Fruit fly (Drosophila melanogaster) whole organism, embryonic: ENCODE data around the gene CG15412.

ENCODE experiments used
- CG12104 ChIP-seq: fragments of 200-800 bp; sonication (Bioruptor generic); optimal IDR thresholded peaks from 3 replicates; lab custom pipeline; 2016; ENCODE audit warnings: missing biosample characterization, missing genetic modification characterization
- CG2129 ChIP-seq: fragments of 200-800 bp; sonication (Bioruptor generic); IDR thresholded peaks from 2 replicates; pipeline ENCODE4 v1.3.6; 2022; ENCODE audit warnings: missing biosample characterization, missing genetic modification characterization; ENCODE audit not compliant: partially characterized antibody
- CG6813 ChIP-seq: fragments of 200-800 bp; sonication (Bioruptor generic); optimal IDR thresholded peaks from 2 replicates; lab custom pipeline; 2017; ENCODE audit warnings: missing biosample characterization, missing genetic modification characterization, mild to moderate bottlenecking, moderate library complexity, missing genetic modification reagents
- Hand ChIP-seq: fragments of 200-800 bp; sonication (Bioruptor generic); optimal IDR thresholded peaks from 2 replicates; lab custom pipeline; 2017; ENCODE audit warnings: mild to moderate bottlenecking, missing biosample characterization, missing genetic modification reagents, missing genetic modification characterization
- PHDP ChIP-seq: fragments of 200-800 bp; sonication (Bioruptor generic); optimal IDR thresholded peaks from 3 replicates; lab custom pipeline; 2018; ENCODE audit warnings: missing biosample characterization, mild to moderate bottlenecking, missing genetic modification characterization, moderate library complexity
- Usf ChIP-seq: fragments of 200-800 bp; sonication (Bioruptor generic); optimal IDR thresholded peaks from 2 replicates; lab custom pipeline; 2017; ENCODE audit warnings: missing genotype, missing biosample characterization, missing genetic modification characterization
- ac ChIP-seq: fragments of 200-800 bp; sonication (Bioruptor generic); optimal IDR thresholded peaks from 3 replicates; lab custom pipeline; 2017; ENCODE audit warnings: missing biosample characterization, mild to moderate bottlenecking, missing genetic modification characterization
- bsh ChIP-seq, 2 experiments: fragments of 200-800 bp; sonication (Bioruptor generic); optimal IDR thresholded peaks; 2 replicates each; lab custom pipeline; 2017 to 2018; ENCODE audit warnings: mild to moderate bottlenecking in 2 of 2, missing biosample characterization in 2 of 2, missing genetic modification characterization in 2 of 2, moderate library complexity in 1 of 2
- chinmo ChIP-seq: fragments of 200-800 bp; sonication (Bioruptor generic); IDR thresholded peaks from 4 replicates; pipeline ENCODE4 v1.3.6; 2022; ENCODE audit warnings: missing biosample characterization, missing genetic modification characterization; ENCODE audit not compliant: partially characterized antibody
- emc ChIP-seq: fragments of 200-800 bp; sonication (Bioruptor generic); optimal IDR thresholded peaks from 2 replicates; lab custom pipeline; 2016; ENCODE audit warnings: missing biosample characterization, missing genetic modification characterization
- exex ChIP-seq: fragments of 200-800 bp; sonication (Bioruptor generic); optimal IDR thresholded peaks from 4 replicates; lab custom pipeline; 2018; ENCODE audit warnings: missing biosample characterization, mild to moderate bottlenecking, missing genetic modification characterization, moderate library complexity
- gem ChIP-seq: fragments of 200-800 bp; sonication (Bioruptor generic); optimal IDR thresholded peaks from 2 replicates; lab custom pipeline; 2019; ENCODE audit warnings: missing biosample characterization, mild to moderate bottlenecking, missing genetic modification characterization, moderate library complexity
- jigr1 ChIP-seq: fragments of 200-800 bp; sonication (Bioruptor generic); IDR thresholded peaks from 3 replicates; pipeline ENCODE4 v1.3.6; 2022; ENCODE audit warnings: missing biosample characterization, missing genetic modification characterization
- jing ChIP-seq: fragments of 200-800 bp; sonication (Bioruptor generic); optimal IDR thresholded peaks from 2 replicates; lab custom pipeline; 2018; ENCODE audit warnings: missing biosample characterization, mild to moderate bottlenecking, missing genetic modification characterization
- kni ChIP-seq: fragments of 200-800 bp; sonication (Bioruptor generic); optimal IDR thresholded peaks from 3 replicates; lab custom pipeline; 2017; ENCODE audit warnings: mild to moderate bottlenecking, missing biosample characterization, missing genetic modification reagents, missing genetic modification characterization
- pzg ChIP-seq: fragments of 200-800 bp; sonication (Bioruptor generic); optimal IDR thresholded peaks from 3 replicates; lab custom pipeline; 2018; ENCODE audit warnings: missing biosample characterization, mild to moderate bottlenecking, missing genetic modification characterization, moderate library complexity
- sens ChIP-seq: fragments of 200-800 bp; sonication (Bioruptor generic); peaks from one replicate; lab custom pipeline; 2016; ENCODE audit warnings: missing biosample characterization, missing genetic modification characterization
- seq ChIP-seq: fragments of 200-800 bp; sonication (Bioruptor generic); IDR thresholded peaks from 2 replicates; pipeline ENCODE4 v1.3.6; 2022; ENCODE audit warnings: missing biosample characterization, missing genetic modification characterization
- sna ChIP-seq: fragments of 200-800 bp; sonication (Bioruptor generic); IDR thresholded peaks from 2 replicates; pipeline ENCODE4 v1.3.6; 2022; ENCODE audit warnings: missing biosample characterization, missing genetic modification characterization; ENCODE audit not compliant: partially characterized antibody
- wdn ChIP-seq: fragments of 200-800 bp; sonication (Bioruptor generic); IDR thresholded peaks from 2 replicates; pipeline ENCODE4 v1.3.6; 2022; ENCODE audit warnings: missing biosample characterization, missing genetic modification characterization

CG15412 gene

dm6 chr2L:3332514-3332913 lies 43.0 kb downstream of the CG15412 start, which contains the start of gene CG15408 (continued):
- no peak for TF ChIP-seq seq (GFP tag; lab: Robert Waterston, UW)
- no peak for TF ChIP-seq chinmo (GFP tag; lab: Robert Waterston, UW)
- TF ChIP-seq sna (GFP tag; lab: Robert Waterston, UW), result no peak
- TF ChIP-seq Hand (GFP tag; lab: Kevin White, UChicago), result no peak
- TF ChIP-seq CG2129 (GFP tag; lab: Robert Waterston, UW), result no peak
- TF ChIP-seq CG6813 (GFP tag; lab: Kevin White, UChicago), result no peak
- no peak for TF ChIP-seq kni (GFP tag; lab: Kevin White, UChicago)

dm6 chr2L:3330628-3331027 lies 44.9 kb downstream of the CG15412 start, which contains the start of gene CG3285:
TSS of gene CG3285 (plus strand) at chr2L:3330928.
- TF ChIP-seq ac (GFP tag; lab: Kevin White, UChicago) (no peak), sens (GFP tag; lab: Kevin White, UChicago) (peak; percentile 8)

DNA sequence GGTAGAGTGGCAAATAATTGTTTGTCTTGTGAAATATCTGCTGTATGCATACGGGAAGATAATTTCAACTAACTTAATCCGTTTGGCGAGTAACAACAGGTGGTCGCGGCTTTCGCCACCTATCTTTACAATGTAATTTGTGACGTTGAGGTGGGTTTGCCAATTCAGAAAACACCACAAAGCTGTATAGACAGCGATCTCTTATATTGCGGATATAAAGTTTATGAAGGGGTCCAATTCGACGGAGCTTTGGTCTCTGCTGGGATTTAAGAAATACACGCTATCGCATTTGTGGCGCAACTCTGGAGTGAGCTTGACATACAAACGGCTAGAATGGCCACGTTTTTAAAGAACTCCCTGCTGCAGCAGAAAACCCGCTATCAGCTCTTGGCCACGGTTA lies 47.9 kb downstream of the CG15412 start, which contains the start of gene CG33282:
Gene CG33282, plus strand, starts transcription at position 301 of the 400 bp plus-strand sequence.
- TF ChIP-seq exex (tag; lab: Kevin White, UChicago) (no peak), PHDP (tag; lab: Kevin White, UChicago) (no peak), CG12104 (no peak), Usf (GFP tag; lab: Kevin White, UChicago) (no peak), emc (GFP tag; lab: Kevin White, UChicago) (no peak), jing (GFP tag; lab: Kevin White, UChicago) (no peak), wdn (GFP tag; lab: Robert Waterston, UW) (no peak), pzg (no peak), bsh (GFP tag; optimal IDR thresholded peaks at IDR 0.05; lab: Kevin White, UChicago) (no peak), gem (tag; lab: Kevin White, UChicago) (no peak), jigr1 (GFP tag; lab: Robert Waterston, UW) (no peak)
